In genomic region chr3L:22396561-22396960, dm6 we compare ENCODE assay signal across 2 fruit fly cellular contexts.
TF ChIP-seq lines count a peak whose summit lies in the region.

No protein-coding gene starts in this region.

- TF ChIP-seq CTCF in whole organism, embryonic (GFP tag; optimal IDR thresholded peaks at IDR 0.05; lab: Kevin White, UChicago), result no peak

TF ChIP-seq in whole organism, embryonic, 481 proteins besides CTCF, POLR2A, EP300 and RAD21:
- TF ChIP-seq sens (GFP tag; lab: Kevin White, UChicago), result peak; percentile 55
- TF ChIP-seq CG12104 (GFP tag; optimal IDR thresholded peaks at IDR 0.05; lab: Kevin White, UChicago), result no peak
- 0 out of 3 replicates have a peak, but pooled peaks have one; percentile 15 for TF ChIP-seq otp (GFP tag; IDR thresholded peaks at IDR 0.05; lab: Robert Waterston, UW)
- TF ChIP-seq gsb-n (tag; optimal IDR thresholded peaks at IDR 0.05; lab: Kevin White, UChicago), result peak; percentile 16
- peak; percentile 23 for TF ChIP-seq Med (GFP tag; lab: Kevin White, UChicago)
- TF ChIP-seq sna (GFP tag; IDR thresholded peaks at IDR 0.05; lab: Robert Waterston, UW; ENCODE audit: partially characterized antibody), result no peak
- no peak for TF ChIP-seq CG10274 (GFP tag; optimal IDR thresholded peaks at IDR 0.05; lab: Kevin White, UChicago)
- TF ChIP-seq CG18619 (GFP tag; optimal IDR thresholded peaks at IDR 0.05; lab: Kevin White, UChicago), result no peak
- TF ChIP-seq crol (GFP tag; IDR thresholded peaks at IDR 0.05; lab: Robert Waterston, UW), result peak; percentile 70; the same call in 1 of the 2 replicates
- no peak for TF ChIP-seq trem (tag; optimal IDR thresholded peaks at IDR 0.05; lab: Kevin White, UChicago)
- TF ChIP-seq fu2 (GFP tag; optimal IDR thresholded peaks at IDR 0.05; lab: Kevin White, UChicago), result no peak

TF ChIP-seq in whole organism, wandering third instar larva, 38 proteins besides CTCF, POLR2A, EP300 and RAD21:
- TF ChIP-seq CrebA (GFP tag; optimal IDR thresholded peaks at IDR 0.05; lab: Kevin White, UChicago; ENCODE audit: borderline replicate concordance) (no peak), Rel (GFP tag; optimal IDR thresholded peaks at IDR 0.05; lab: Kevin White, UChicago) (no peak), Rel (tag; optimal IDR thresholded peaks at IDR 0.05; lab: Kevin White, UChicago) (peak; percentile 38)
